Fruit fly (Drosophila melanogaster) whole organism, embryonic: ENCODE measurements around the gene tipE.

Experiments
- B-H2 ChIP-seq: fragments of 200-800 bp; sonication (Bioruptor generic); optimal IDR thresholded peaks from 2 replicates; lab custom pipeline; 2018; ENCODE audit warnings: missing biosample characterization, mild to moderate bottlenecking, missing genetic modification characterization
- Blimp-1 ChIP-seq: fragments of 200-800 bp; sonication (Bioruptor generic); optimal IDR thresholded peaks from 3 replicates; lab custom pipeline; 2018; ENCODE audit warnings: missing biosample characterization, missing genetic modification characterization, mild to moderate bottlenecking, moderate library complexity, missing genetic modification reagents
- CG10321 ChIP-seq: fragments of 200-800 bp; sonication (Bioruptor generic); IDR thresholded peaks from 2 replicates; pipeline ENCODE4 v1.3.6; 2022; ENCODE audit warnings: missing biosample characterization, missing genetic modification characterization
- CG10462 ChIP-seq: fragments of 200-800 bp; sonication (Bioruptor generic); optimal IDR thresholded peaks from 2 replicates; lab custom pipeline; 2016; ENCODE audit warnings: missing biosample characterization, missing genetic modification characterization
- CG12071 ChIP-seq: fragments of 200-800 bp; sonication (Bioruptor generic); optimal IDR thresholded peaks from 3 replicates; lab custom pipeline; 2018; ENCODE audit warnings: missing biosample characterization, mild to moderate bottlenecking, missing genetic modification characterization
- CG12769 ChIP-seq: fragments of 200-800 bp; sonication (Bioruptor generic); optimal IDR thresholded peaks from 2 replicates; lab custom pipeline; 2019; ENCODE audit warnings: missing biosample characterization, mild to moderate bottlenecking, missing genetic modification characterization, moderate library complexity
- CG13424 ChIP-seq: fragments of 200-800 bp; sonication (Bioruptor generic); optimal IDR thresholded peaks from 2 replicates; lab custom pipeline; 2019; ENCODE audit warnings: missing biosample characterization, mild to moderate bottlenecking, missing genetic modification characterization, moderate library complexity
- CG14441 ChIP-seq: fragments of 200-800 bp; sonication (Bioruptor generic); IDR thresholded peaks from 2 replicates; pipeline ENCODE4 v1.3.6; 2022; ENCODE audit warnings: missing biosample characterization, missing genetic modification characterization
- CG14965 ChIP-seq: fragments of 200-800 bp; sonication (Bioruptor generic); optimal IDR thresholded peaks from 2 replicates; lab custom pipeline; 2016; ENCODE audit warnings: missing biosample characterization, missing genetic modification characterization, borderline replicate concordance
- CG15269 ChIP-seq: fragments of 200-800 bp; sonication (Bioruptor generic); optimal IDR thresholded peaks from 2 replicates; lab custom pipeline; 2018; ENCODE audit warnings: missing biosample characterization, mild to moderate bottlenecking, missing genetic modification characterization, moderate library complexity
- CG18619 ChIP-seq: fragments of 200-800 bp; sonication (Bioruptor generic); optimal IDR thresholded peaks from 3 replicates; lab custom pipeline; 2017; ENCODE audit warnings: missing biosample characterization, mild to moderate bottlenecking, missing genetic modification characterization
- CG34376 ChIP-seq: fragments of 200-800 bp; sonication (Bioruptor generic); optimal IDR thresholded peaks from 2 replicates; lab custom pipeline; 2018; ENCODE audit warnings: missing biosample characterization, mild to moderate bottlenecking, missing genetic modification characterization
- CG4328 ChIP-seq: fragments of 200-800 bp; sonication (Bioruptor generic); optimal IDR thresholded peaks from 3 replicates; lab custom pipeline; 2017; ENCODE audit warnings: missing biosample characterization, missing genetic modification reagents, missing genetic modification characterization
- CG4707 ChIP-seq: fragments of 200-800 bp; sonication (Bioruptor generic); optimal IDR thresholded peaks from 2 replicates; lab custom pipeline; 2018; ENCODE audit warnings: missing biosample characterization, mild to moderate bottlenecking, missing genetic modification characterization, moderate library complexity
- CG6175 ChIP-seq: fragments of 200-800 bp; sonication (Bioruptor generic); IDR thresholded peaks from 3 replicates; pipeline ENCODE4 v1.3.6; 2022; ENCODE audit warnings: missing biosample characterization, missing genetic modification characterization
- CG7987 ChIP-seq: fragments of 200-800 bp; sonication (Bioruptor generic); optimal IDR thresholded peaks from 2 replicates; lab custom pipeline; 2018; ENCODE audit warnings: missing biosample characterization, mild to moderate bottlenecking, missing genetic modification characterization, moderate library complexity
- CG9609 ChIP-seq: fragments of 200-800 bp; sonication (Bioruptor generic); optimal IDR thresholded peaks from 3 replicates; lab custom pipeline; 2016; ENCODE audit warnings: missing biosample characterization, missing genetic modification characterization
- CG9932 ChIP-seq: fragments of 200-800 bp; sonication (Bioruptor generic); IDR thresholded peaks from 2 replicates; pipeline ENCODE4 v1.3.6; 2022; ENCODE audit warnings: missing biosample characterization, missing genetic modification characterization
- Deaf1 ChIP-seq: fragments of 200-800 bp; optimal IDR thresholded peaks from 3 replicates; lab custom pipeline; 2019; ENCODE audit warnings: missing biosample characterization, mild to moderate bottlenecking, missing genetic modification characterization, moderate library complexity
- Drgx ChIP-seq: fragments of 200-800 bp; sonication (Bioruptor generic); IDR thresholded peaks from 2 replicates; pipeline ENCODE4 v1.3.6; 2022; ENCODE audit warnings: missing biosample characterization, missing genetic modification characterization
- E2f2 ChIP-seq: fragments of 200-800 bp; sonication (Bioruptor generic); IDR thresholded peaks from 2 replicates; pipeline ENCODE4 v1.3.6; 2022; ENCODE audit warnings: missing biosample characterization, missing genetic modification characterization
- Fer3 ChIP-seq: fragments of 200-800 bp; sonication (Bioruptor generic); optimal IDR thresholded peaks from 2 replicates; lab custom pipeline; 2018; ENCODE audit warnings: missing biosample characterization, mild to moderate bottlenecking, missing genetic modification characterization, moderate library complexity
- HmgZ ChIP-seq: fragments of 200-800 bp; sonication (Bioruptor generic); optimal IDR thresholded peaks from 2 replicates; lab custom pipeline; 2018; ENCODE audit warnings: missing biosample characterization, mild to moderate bottlenecking, missing genetic modification characterization
- NC2β ChIP-seq: fragments of 200-800 bp; sonication (Bioruptor generic); optimal IDR thresholded peaks from 2 replicates; lab custom pipeline; 2016; ENCODE audit warnings: missing biosample characterization, missing genetic modification characterization
- NFAT ChIP-seq: fragments of 200-800 bp; sonication (Bioruptor generic); IDR thresholded peaks from 2 replicates; pipeline ENCODE4 v1.3.6; 2022; ENCODE audit warnings: missing biosample characterization, missing genetic modification characterization
- Nf-YC ChIP-seq: fragments of 200-800 bp; optimal IDR thresholded peaks from 3 replicates; lab custom pipeline; 2019; ENCODE audit warnings: missing biosample characterization, mild to moderate bottlenecking, missing genetic modification characterization, moderate library complexity
- PHDP ChIP-seq: fragments of 200-800 bp; sonication (Bioruptor generic); optimal IDR thresholded peaks from 3 replicates; lab custom pipeline; 2018; ENCODE audit warnings: missing biosample characterization, mild to moderate bottlenecking, missing genetic modification characterization, moderate library complexity
- Pdp1 ChIP-seq, 2 experiments: fragments of 200-800 bp; sonication (Bioruptor generic); optimal IDR thresholded peaks; 3 replicates each; lab custom pipeline; 2016; ENCODE audit warnings: missing biosample characterization in 2 of 2, missing genetic modification characterization in 2 of 2, mild to moderate bottlenecking in 1 of 2, moderate library complexity in 1 of 2
- Sox100B ChIP-seq: fragments of 200-800 bp; sonication (Bioruptor generic); optimal IDR thresholded peaks from 3 replicates; lab custom pipeline; 2018; ENCODE audit warnings: missing biosample characterization, mild to moderate bottlenecking, missing genetic modification characterization
- Stat92E ChIP-seq, 3 experiments: fragments of >200 bp in 2 of 3; fragments of 200-800 bp in 1 of 3; sonication (Bioruptor generic) in 1 of 3; optimal IDR thresholded peaks; 2 replicates each; lab custom pipeline; 2017 to 2019; ENCODE audit warnings: missing biosample characterization in 3 of 3, missing genetic modification characterization in 3 of 3, mild to moderate bottlenecking in 1 of 3, moderate library complexity in 1 of 3
- abd-A ChIP-seq: fragments of 200-800 bp; sonication (Bioruptor generic); optimal IDR thresholded peaks from 3 replicates; lab custom pipeline; 2019; ENCODE audit warnings: missing biosample characterization, mild to moderate bottlenecking, missing genetic modification characterization, moderate library complexity
- amos ChIP-seq: fragments of 200-800 bp; sonication (Bioruptor generic); IDR thresholded peaks from 2 replicates; pipeline ENCODE4 v1.3.6; 2022; ENCODE audit warnings: missing biosample characterization, missing genetic modification characterization; ENCODE audit not compliant: partially characterized antibody
- cg ChIP-seq: fragments of 200-800 bp; sonication (Bioruptor generic); optimal IDR thresholded peaks from 3 replicates; lab custom pipeline; 2019; ENCODE audit warnings: missing biosample characterization, mild to moderate bottlenecking, missing genetic modification characterization, moderate library complexity
- ci ChIP-seq: fragments of 200-800 bp; sonication (Bioruptor generic); IDR thresholded peaks from 3 replicates; pipeline ENCODE4 v1.3.6; 2022; ENCODE audit warnings: missing biosample characterization, missing genetic modification characterization
- crol ChIP-seq: fragments of 200-800 bp; sonication (Bioruptor generic); IDR thresholded peaks from 2 replicates; pipeline ENCODE4 v1.3.6; 2022; ENCODE audit warnings: missing biosample characterization, missing genetic modification characterization
- exex ChIP-seq: fragments of 200-800 bp; sonication (Bioruptor generic); optimal IDR thresholded peaks from 4 replicates; lab custom pipeline; 2018; ENCODE audit warnings: missing biosample characterization, mild to moderate bottlenecking, missing genetic modification characterization, moderate library complexity
- fd102C ChIP-seq: fragments of 200-800 bp; sonication (Bioruptor generic); optimal IDR thresholded peaks from 2 replicates; lab custom pipeline; 2018; ENCODE audit warnings: missing biosample characterization, mild to moderate bottlenecking, missing genetic modification characterization, moderate library complexity
- grn ChIP-seq: fragments of 200-800 bp; sonication (Bioruptor generic); optimal IDR thresholded peaks from 3 replicates; lab custom pipeline; 2017; ENCODE audit warnings: missing biosample characterization, missing genetic modification characterization
- gsb-n ChIP-seq: fragments of 200-800 bp; sonication (Bioruptor generic); optimal IDR thresholded peaks from 3 replicates; lab custom pipeline; 2018; ENCODE audit warnings: missing biosample characterization, mild to moderate bottlenecking, missing genetic modification characterization
- kni ChIP-seq: fragments of 200-800 bp; sonication (Bioruptor generic); optimal IDR thresholded peaks from 3 replicates; lab custom pipeline; 2017; ENCODE audit warnings: mild to moderate bottlenecking, missing biosample characterization, missing genetic modification reagents, missing genetic modification characterization
- otp ChIP-seq: fragments of 200-800 bp; sonication (Bioruptor generic); IDR thresholded peaks from 3 replicates; pipeline ENCODE4, ENCODE4 v1.3.6; 2022; ENCODE audit warnings: missing biosample characterization, missing genetic modification characterization
- rib ChIP-seq: fragments of 200-800 bp; sonication (Bioruptor generic); IDR thresholded peaks from 2 replicates; pipeline ENCODE4 v1.3.6; 2022; ENCODE audit warnings: missing biosample characterization, missing genetic modification characterization
- row ChIP-seq: fragments of 200-800 bp; sonication (Bioruptor generic); IDR thresholded peaks from 3 replicates; pipeline ENCODE4 v1.3.6; 2022; ENCODE audit warnings: missing biosample characterization, missing genetic modification characterization
- sug ChIP-seq: fragments of 200-800 bp; optimal IDR thresholded peaks from 2 replicates; lab custom pipeline; 2019; ENCODE audit warnings: missing biosample characterization, mild to moderate bottlenecking, missing genetic modification characterization, moderate library complexity
- tio ChIP-seq: fragments of 200-800 bp; sonication (Bioruptor generic); optimal IDR thresholded peaks from 2 replicates; lab custom pipeline; 2017; ENCODE audit warnings: missing biosample characterization, missing genetic modification characterization, inconsistent platforms
- tna ChIP-seq: fragments of 200-800 bp; sonication (Bioruptor generic); IDR thresholded peaks from 2 replicates; pipeline ENCODE4 v1.3.6; 2022; ENCODE audit warnings: missing biosample characterization, missing genetic modification characterization; ENCODE audit not compliant: partially characterized antibody
- vvl ChIP-seq: fragments of 200-800 bp; sonication (Bioruptor generic); IDR thresholded peaks from 2 replicates; pipeline ENCODE4 v1.3.6; 2022; ENCODE audit warnings: missing biosample characterization, missing genetic modification characterization
- z ChIP-seq: fragments of 200-800 bp; sonication (Bioruptor generic); IDR thresholded peaks from 3 replicates; pipeline ENCODE4 v1.3.6; 2022; ENCODE audit warnings: missing biosample characterization, missing genetic modification characterization

tipE gene

DNA sequence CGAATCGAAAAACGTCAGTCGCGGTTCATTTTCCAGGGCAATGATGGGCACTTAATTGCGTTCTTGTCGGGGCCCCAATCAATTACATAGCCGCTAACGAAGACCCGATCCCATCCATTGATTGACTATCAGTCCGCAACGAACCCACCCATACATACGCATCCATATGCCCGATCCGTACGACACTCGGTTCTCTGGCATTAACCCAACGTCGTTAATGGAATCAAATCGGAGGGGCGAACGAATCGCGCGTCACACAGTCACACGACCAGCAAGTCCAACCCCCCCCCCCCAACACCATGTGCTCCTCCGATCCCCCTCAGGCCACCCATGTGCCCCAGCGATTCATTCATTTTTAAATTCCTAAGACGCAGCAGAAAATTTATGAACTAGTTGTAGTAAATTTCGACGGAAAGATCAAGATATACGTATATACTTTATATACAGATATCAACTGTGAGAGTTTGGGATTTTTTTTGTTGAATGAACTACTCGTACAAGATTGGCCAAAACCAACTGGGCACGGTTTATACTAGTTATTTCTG lies 33.0 kb downstream of the tipE start (continued):
- TF ChIP-seq CG4328 (peak; percentile 45), CG10321 (0 out of 2 replicates have a peak, but pooled peaks have one; percentile 11), gsb-n (peak; percentile 52), tna (0 out of 2 replicates have a peak, but pooled peaks have one; percentile 7), NFAT (peak; percentile 68; the same call in 1 of the 2 replicates), CG10462 (GFP tag; lab: Kevin White, UChicago) (no peak), Nf-YC (tag; lab: Kevin White, UChicago) (peak; percentile 34), B-H2 (peak; percentile 40), Deaf1 (tag; lab: Kevin White, UChicago) (peak; percentile 97), CG12769 (tag; lab: Kevin White, UChicago) (peak; percentile 95), rib (peak; percentile 49; the same call in 1 of the 2 replicates), vvl (peak; percentile 42; the same call in 1 of the 2 replicates), grn (GFP tag; lab: Kevin White, UChicago) (peak; percentile 84), CG4707 (GFP tag; lab: Kevin White, UChicago) (no peak), crol (GFP tag; lab: Robert Waterston, UW) (peak; percentile 99), NC2β (GFP tag; lab: Kevin White, UChicago) (no peak), Stat92E (GFP tag; optimal IDR thresholded peaks at IDR 0.05; lab: Kevin White, UChicago) (peak in 1 of 3 experiments; percentile 10), abd-A (tag; lab: Kevin White, UChicago) (peak; percentile 93), Sox100B (GFP tag; lab: Kevin White, UChicago) (no peak), CG7987 (GFP tag; lab: Kevin White, UChicago) (peak; percentile 35), HmgZ (tag; lab: Kevin White, UChicago) (peak; percentile 64), CG14441 (GFP tag; lab: Robert Waterston, UW) (peak; percentile 37; the same call in 1 of the 2 replicates), fd102C (GFP tag; lab: Kevin White, UChicago) (no peak), CG14965 (no peak), Drgx (GFP tag; lab: Robert Waterston, UW) (peak; percentile 38; the same call in 1 of the 2 replicates), otp (GFP tag; lab: Robert Waterston, UW) (0 out of 3 replicates have a peak, but pooled peaks have one; percentile 50), cg (GFP tag; lab: Kevin White, UChicago) (peak; percentile 70), kni (peak; percentile 13), ci (GFP tag; lab: Robert Waterston, UW) (0 out of 3 replicates have a peak, but pooled peaks have one; percentile 43), CG12071 (GFP tag; lab: Kevin White, UChicago) (no peak), PHDP (tag; lab: Kevin White, UChicago) (peak; percentile 29), Blimp-1 (GFP tag; lab: Kevin White, UChicago) (no peak), E2f2 (GFP tag; lab: Robert Waterston, UW) (0 out of 2 replicates have a peak, but pooled peaks have one; percentile 15), CG34376 (GFP tag; lab: Kevin White, UChicago) (peak; percentile 78), tio (GFP tag; lab: Kevin White, UChicago) (no peak), row (GFP tag; lab: Robert Waterston, UW) (peak; percentile 10; the same call in 1 of the 3 replicates), CG9609 (GFP tag; lab: Kevin White, UChicago) (no peak), CG9932 (GFP tag; lab: Robert Waterston, UW) (peak; percentile 49; the same call in 1 of the 2 replicates), amos (GFP tag; lab: Robert Waterston, UW) (peak; percentile 34; the same call in 1 of the 2 replicates), CG6175 (GFP tag; lab: Robert Waterston, UW) (peak; percentile 63; the same call in 2 of the 3 replicates), Fer3 (tag; lab: Kevin White, UChicago) (peak; percentile 12), CG13424 (tag; lab: Kevin White, UChicago) (no peak), exex (tag; lab: Kevin White, UChicago) (peak; percentile 79), sug (tag; lab: Kevin White, UChicago) (peak; percentile 95), CG15269 (peak; percentile 21), CG18619 (GFP tag; lab: Kevin White, UChicago) (no peak), Pdp1 (GFP tag; optimal IDR thresholded peaks at IDR 0.05; lab: Kevin White, UChicago) (peak in 1 of 2 experiments; percentile 44), z (GFP tag; lab: Robert Waterston, UW) (0 out of 3 replicates have a peak, but pooled peaks have one; percentile 28)
